Worm (Caenorhabditis elegans): Measurements from ENCODE around the gene R06F6.12.

ce11 chrII:10783201-10783962 lies 40.5 kb downstream of the R06F6.12 start, which contains the start of gene ect-2:
- TF ChIP-seq tbx-11 (GFP tag; IDR thresholded peaks at IDR 0.05) (no peak), hmg-4 (GFP tag; optimal IDR thresholded peaks at IDR 0.05) (no peak), tra-4 (tag; optimal IDR thresholded peaks at IDR 0.05) (no peak), scrt-1 (GFP tag; IDR thresholded peaks at IDR 0.05) (no peak), ama-1 (optimal IDR thresholded peaks at IDR 0.05) (no peak), ceh-13 (GFP tag; optimal IDR thresholded peaks at IDR 0.05) (no peak), B0310.2 (tag; optimal IDR thresholded peaks at IDR 0.05) (no peak), flt-1 (GFP tag; IDR thresholded peaks at IDR 0.05) (no peak), hmbx-1 (tag; optimal IDR thresholded peaks at IDR 0.05) (no peak), sea-1 (GFP tag; conservative IDR thresholded peaks at IDR 0.05) (no peak), ceh-36 (tag; optimal IDR thresholded peaks at IDR 0.05) (no peak), F13C5.2 (tag; optimal IDR thresholded peaks at IDR 0.05) (no peak), aly-1 (tag; optimal IDR thresholded peaks at IDR 0.05) (no peak), ets-7 (tag; optimal IDR thresholded peaks at IDR 0.05) (no peak)

Data from whole organism, early embryonic.